Fruit fly (Drosophila melanogaster) whole organism, wandering third instar larva: ENCODE results near the gene CG12692.
A peak's percentile ranks its signal among the peaks of the same experiment; 100 is the strongest.

Experiments used
- CG32264 ChIP-seq: fragments of 200-800 bp; sonication (Bioruptor generic); optimal IDR thresholded peaks from 2 replicates; lab custom pipeline; 2016; ENCODE audit warnings: missing biosample characterization, missing genetic modification characterization
- Hr83 ChIP-seq: fragments of 200-300 bp; sonication (Bioruptor generic); optimal IDR thresholded peaks from 2 replicates; lab custom pipeline; 2016; ENCODE audit warnings: missing biosample characterization, mild to moderate bottlenecking, missing genetic modification characterization, moderate library complexity; ENCODE audit not compliant: poor library complexity, severe bottlenecking
- Myc ChIP-seq: fragments of >200 bp; optimal IDR thresholded peaks from 2 replicates; lab custom pipeline; 2017
- N ChIP-seq: fragments of >200 bp; optimal IDR thresholded peaks from 2 replicates; lab custom pipeline; 2018; ENCODE audit warnings: missing biosample characterization, missing external identifiers, missing genetic modification characterization
- Rel ChIP-seq, 2 experiments: fragments of 200-800 bp; sonication (Bioruptor generic) in 1 of 2; optimal IDR thresholded peaks; 2 replicates in 1 of 2; 3 replicates in 1 of 2; lab custom pipeline; 2016 to 2019; ENCODE audit warnings: mild to moderate bottlenecking in 2 of 2, missing biosample characterization in 2 of 2, missing genetic modification characterization in 2 of 2, moderate library complexity in 1 of 2
- foxo ChIP-seq, 2 experiments: fragments of 200-800 bp; sonication (Bioruptor generic); optimal IDR thresholded peaks; 2 replicates in 1 of 2; 3 replicates in 1 of 2; lab custom pipeline; 2016 to 2017; ENCODE audit warnings: missing biosample characterization in 2 of 2, missing genetic modification characterization in 2 of 2
- h ChIP-seq: fragments of 200-800 bp; sonication (Bioruptor generic); optimal IDR thresholded peaks from 3 replicates; lab custom pipeline; 2016; ENCODE audit warnings: missing biosample characterization, mild to moderate bottlenecking, missing genetic modification characterization
- pan ChIP-seq: fragments of >200 bp; optimal IDR thresholded peaks from 2 replicates; lab custom pipeline; 2017
- psq ChIP-seq: fragments of 200-800 bp; sonication (Bioruptor generic); optimal IDR thresholded peaks from 3 replicates; lab custom pipeline; 2017; ENCODE audit warnings: missing biosample characterization, mild to moderate bottlenecking, missing genetic modification characterization, moderate library complexity
- rgr ChIP-seq: fragments of 200-800 bp; sonication (Bioruptor generic); optimal IDR thresholded peaks from 3 replicates; lab custom pipeline; 2016; ENCODE audit warnings: missing biosample characterization, mild to moderate bottlenecking, missing genetic modification characterization
- woc ChIP-seq: sonication (Bioruptor generic); optimal IDR thresholded peaks from 2 replicates; lab custom pipeline; 2016; ENCODE audit warnings: missing biosample characterization, mild to moderate bottlenecking, missing genetic modification characterization

- TF ChIP-seq CG32264 (GFP tag; lab: Kevin White, UChicago): no peak
- no peak for TF ChIP-seq psq
- no peak for TF ChIP-seq Hr83 (GFP tag; lab: Kevin White, UChicago)
- TF ChIP-seq Myc (lab: Kevin White, UChicago): peak; percentile 1
- TF ChIP-seq foxo (GFP tag; optimal IDR thresholded peaks at IDR 0.05; lab: Kevin White, UChicago): no peak
- TF ChIP-seq h (GFP tag; lab: Kevin White, UChicago): no peak
- TF ChIP-seq woc (GFP tag; lab: Kevin White, UChicago): no peak
- TF ChIP-seq N: no peak
- TF ChIP-seq Rel (GFP tag; optimal IDR thresholded peaks at IDR 0.05; lab: Kevin White, UChicago): no peak
- TF ChIP-seq Rel (tag; optimal IDR thresholded peaks at IDR 0.05; lab: Kevin White, UChicago): no peak
- peak; percentile 9 for TF ChIP-seq rgr (GFP tag; lab: Kevin White, UChicago)
- no peak for TF ChIP-seq pan
Measured at dm6 chrX:4325346-4325745, 23.2 kb upstream of the CG12692 start.
